Fruit fly (Drosophila melanogaster): ENCODE measurements around the gene CG18545.

Gene CG18545

DNA sequence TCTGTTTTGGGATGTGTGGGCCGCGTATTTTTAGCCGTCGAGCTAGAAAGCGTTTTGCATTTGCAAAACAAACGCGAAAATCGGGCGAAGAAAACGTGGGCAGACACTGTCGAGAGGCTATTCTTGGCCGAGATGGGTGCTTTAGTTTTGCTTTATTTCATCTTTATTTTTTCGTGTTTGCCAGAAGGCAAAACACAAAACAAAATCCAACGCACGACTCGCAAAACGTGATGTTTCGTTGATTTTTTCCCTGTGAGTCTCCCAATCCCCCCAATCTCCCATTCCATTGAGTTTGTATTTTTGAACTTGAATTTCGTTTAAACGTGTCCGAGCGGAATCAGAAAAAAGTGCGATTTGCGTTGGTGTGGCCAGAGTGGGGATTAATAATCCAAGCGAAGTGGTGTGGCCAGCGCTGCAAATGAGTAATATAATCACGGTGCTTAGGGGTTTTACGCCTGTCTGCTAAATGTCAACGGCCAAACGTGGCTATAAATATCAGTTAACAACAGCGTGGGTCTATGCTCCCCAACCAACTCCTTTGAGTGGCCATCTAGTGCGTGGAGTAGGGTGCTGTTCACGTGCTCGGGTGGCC, 49.2 kb downstream of the CG18545 start:
- TF ChIP-seq CG8632 (GFP tag; optimal IDR thresholded peaks at IDR 0.05) (no peak), Hr39 (GFP tag; optimal IDR thresholded peaks at IDR 0.05) (no peak), Ets21C (GFP tag; optimal IDR thresholded peaks at IDR 0.05) (no peak), CG6276 (GFP tag; optimal IDR thresholded peaks at IDR 0.05) (peak; percentile 57), CG31627 (GFP tag; optimal IDR thresholded peaks at IDR 0.05) (no peak), CG1621 (tag; optimal IDR thresholded peaks at IDR 0.05) (peak; percentile 46), OdsH (GFP tag; optimal IDR thresholded peaks at IDR 0.05) (no peak), acj6 (GFP tag; optimal IDR thresholded peaks at IDR 0.05) (no peak), CG6808 (GFP tag; optimal IDR thresholded peaks at IDR 0.05) (peak; percentile 19), CG9139 (GFP tag; optimal IDR thresholded peaks at IDR 0.05) (no peak), CG15336 (GFP tag; IDR thresholded peaks at IDR 0.05) (0 out of 2 replicates have a peak, but pooled peaks have one; percentile 13), topi (GFP tag; optimal IDR thresholded peaks at IDR 0.05) (no peak), CG32006 (GFP tag; optimal IDR thresholded peaks at IDR 0.05) (no peak), CG11902 (GFP tag; optimal IDR thresholded peaks at IDR 0.05) (no peak), CG7368 (GFP tag; optimal IDR thresholded peaks at IDR 0.05) (no peak), CG10669 (GFP tag; optimal IDR thresholded peaks at IDR 0.05) (no peak), Eip75B (GFP tag; optimal IDR thresholded peaks at IDR 0.05) (no peak), Eip78C (GFP tag) (peak; percentile 31), Gug (GFP tag; IDR thresholded peaks at IDR 0.05) (no peak)

DNA sequence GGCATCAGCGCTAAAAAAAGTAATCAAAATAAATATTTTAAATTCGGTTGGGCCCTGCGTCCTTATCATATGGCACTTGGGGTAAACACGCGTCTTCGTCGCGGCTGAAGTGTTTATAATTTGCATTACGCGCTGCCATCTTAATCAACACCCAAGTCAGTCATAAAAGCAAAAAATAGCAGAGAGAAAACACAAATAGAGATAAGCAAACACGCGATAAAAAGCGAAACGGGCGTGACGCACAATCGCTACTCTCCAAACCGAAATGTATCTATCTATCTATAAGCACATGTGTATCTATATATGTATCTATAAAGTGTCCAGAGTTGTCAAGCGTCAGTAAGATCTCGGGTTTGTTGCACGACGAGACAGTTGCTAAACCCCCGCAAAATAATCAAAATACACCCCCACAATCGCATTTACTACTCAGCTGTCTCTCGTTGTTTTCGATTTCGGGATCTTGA, 50.2 kb downstream of the CG18545 start:
- TF ChIP-seq CG10669 (GFP tag; optimal IDR thresholded peaks at IDR 0.05), result peak; percentile 37
- no peak for TF ChIP-seq CG6276 (GFP tag; optimal IDR thresholded peaks at IDR 0.05)
- peak; percentile 94 for TF ChIP-seq fkh (GFP tag; optimal IDR thresholded peaks at IDR 0.05)
- peak; percentile 54 for TF ChIP-seq Eip93F (GFP tag; optimal IDR thresholded peaks at IDR 0.05)
- TF ChIP-seq CG11762 (GFP tag; optimal IDR thresholded peaks at IDR 0.05; ENCODE audit: insufficient read depth), result no peak
- peak; percentile 19 for TF ChIP-seq CG16779 (tag; optimal IDR thresholded peaks at IDR 0.05)
- peak; percentile 13 for TF ChIP-seq spab (GFP tag; optimal IDR thresholded peaks at IDR 0.05)
- no peak for TF ChIP-seq CG34406 (GFP tag; optimal IDR thresholded peaks at IDR 0.05)
- TF ChIP-seq pdm3 (GFP tag; optimal IDR thresholded peaks at IDR 0.05), result no peak
- TF ChIP-seq CG6854 (GFP tag; optimal IDR thresholded peaks at IDR 0.05), result peak; percentile 13
- no peak for TF ChIP-seq lz (GFP tag; optimal IDR thresholded peaks at IDR 0.05)
- no peak for TF ChIP-seq CG10631 (GFP tag; optimal IDR thresholded peaks at IDR 0.05)
- no peak for TF ChIP-seq Smox (GFP tag; optimal IDR thresholded peaks at IDR 0.05)
- peak; percentile 43 for TF ChIP-seq Met (GFP tag; optimal IDR thresholded peaks at IDR 0.05)
- TF ChIP-seq dsx (GFP tag; optimal IDR thresholded peaks at IDR 0.05; ENCODE audit: poor library complexity, severe bottlenecking), result no peak
- peak; percentile 31 for TF ChIP-seq net (GFP tag; optimal IDR thresholded peaks at IDR 0.05)
- peak; percentile 37 for TF ChIP-seq CG6808 (GFP tag; optimal IDR thresholded peaks at IDR 0.05)
- peak; percentile 41 for TF ChIP-seq topi (GFP tag; optimal IDR thresholded peaks at IDR 0.05)
- TF ChIP-seq svp (GFP tag), result peak; percentile 85
- peak; percentile 8 for TF ChIP-seq CG9139 (GFP tag; optimal IDR thresholded peaks at IDR 0.05)
- no peak for TF ChIP-seq Lpt (GFP tag; optimal IDR thresholded peaks at IDR 0.05)
- TF ChIP-seq Ets21C (GFP tag; optimal IDR thresholded peaks at IDR 0.05), result no peak
- peak; percentile 53 to 59 for TF ChIP-seq ss (GFP tag; optimal IDR thresholded peaks at IDR 0.05)
- TF ChIP-seq CG6792 (GFP tag; optimal IDR thresholded peaks at IDR 0.05), result peak; percentile 32
- peak; percentile 16 for TF ChIP-seq Sox102F (GFP tag; optimal IDR thresholded peaks at IDR 0.05)
- TF ChIP-seq CG3919 (GFP tag; optimal IDR thresholded peaks at IDR 0.05), result peak; percentile 24
- TF ChIP-seq CG8632 (GFP tag; optimal IDR thresholded peaks at IDR 0.05), result peak; percentile 8
- peak; percentile 89 for TF ChIP-seq Eip78C (GFP tag)
- TF ChIP-seq esn (GFP tag; optimal IDR thresholded peaks at IDR 0.05), result peak; percentile 13
- no peak for TF ChIP-seq CG4318 (GFP tag; optimal IDR thresholded peaks at IDR 0.05)
- no peak for TF ChIP-seq Blimp-1 (GFP tag; optimal IDR thresholded peaks at IDR 0.05)
- peak; percentile 34 for TF ChIP-seq CG7368 (GFP tag; optimal IDR thresholded peaks at IDR 0.05)
- peak; percentile 33 for TF ChIP-seq Eip75B (GFP tag; optimal IDR thresholded peaks at IDR 0.05)
- TF ChIP-seq salr (GFP tag; optimal IDR thresholded peaks at IDR 0.05), result no peak
- no peak for TF ChIP-seq CG6163 (GFP tag; IDR thresholded peaks at IDR 0.05)
- TF ChIP-seq vri (GFP tag; optimal IDR thresholded peaks at IDR 0.05), result peak; percentile 84
- peak; percentile 2 for TF ChIP-seq OdsH (GFP tag; optimal IDR thresholded peaks at IDR 0.05)
- no peak for TF ChIP-seq CG8119 (GFP tag; IDR thresholded peaks at IDR 0.05)
- peak; percentile 10 for TF ChIP-seq achi (GFP tag; optimal IDR thresholded peaks at IDR 0.05)

All from whole organism, prepupa.